Fruit fly (Drosophila melanogaster) whole organism, embryonic: ENCODE data around the gene CG4382.

Experiments used
- Ada2b ChIP-seq: fragments of 200-800 bp; sonication (Bioruptor generic); IDR thresholded peaks from 2 replicates; pipeline ENCODE4 v1.3.6; 2022; ENCODE audit warnings: missing biosample characterization, missing genetic modification characterization
- Asciz ChIP-seq: fragments of 200-800 bp; sonication (Bioruptor generic); optimal IDR thresholded peaks from 2 replicates; lab custom pipeline; 2017; ENCODE audit warnings: missing biosample characterization, mild to moderate bottlenecking, missing genetic modification characterization, missing genetic modification reagents
- BtbVII ChIP-seq: fragments of 200-800 bp; sonication (Bioruptor generic); optimal IDR thresholded peaks from 3 replicates; lab custom pipeline; 2017; ENCODE audit warnings: missing biosample characterization, mild to moderate bottlenecking, missing genetic modification characterization
- CG10462 ChIP-seq: fragments of 200-800 bp; sonication (Bioruptor generic); optimal IDR thresholded peaks from 2 replicates; lab custom pipeline; 2016; ENCODE audit warnings: missing biosample characterization, missing genetic modification characterization
- CG11456 ChIP-seq: fragments of 200-800 bp; sonication (Bioruptor generic); IDR thresholded peaks from 3 replicates; pipeline ENCODE4 v1.3.6; 2022; ENCODE audit warnings: missing biosample characterization, missing genetic modification characterization
- CG12236 ChIP-seq: fragments of 200-800 bp; sonication (Bioruptor generic); optimal IDR thresholded peaks from 2 replicates; lab custom pipeline; 2016; ENCODE audit warnings: missing biosample characterization, missing genetic modification characterization
- CG12659 ChIP-seq: fragments of 200-800 bp; sonication (Bioruptor generic); optimal IDR thresholded peaks from 3 replicates; lab custom pipeline; 2017; ENCODE audit warnings: mild to moderate bottlenecking, missing biosample characterization, missing genetic modification reagents, missing genetic modification characterization
- CG12744 ChIP-seq: fragments of 200-800 bp; sonication (Bioruptor generic); optimal IDR thresholded peaks from 2 replicates; lab custom pipeline; 2016; ENCODE audit warnings: missing biosample characterization, missing genetic modification characterization
- CG12942 ChIP-seq: fragments of 200-800 bp; sonication (Bioruptor generic); optimal IDR thresholded peaks from 3 replicates; lab custom pipeline; 2016; ENCODE audit warnings: missing biosample characterization, missing genetic modification characterization
- CG15073 ChIP-seq: fragments of 200-800 bp; sonication (Bioruptor generic); optimal IDR thresholded peaks from 2 replicates; lab custom pipeline; 2016; ENCODE audit warnings: missing biosample characterization, missing genetic modification characterization
- CG15514 ChIP-seq: fragments of 200-800 bp; sonication (Bioruptor generic); optimal IDR thresholded peaks from 3 replicates; lab custom pipeline; 2017; ENCODE audit warnings: missing biosample characterization, missing genetic modification characterization, mild to moderate bottlenecking, moderate library complexity, missing genetic modification reagents
- CG15696 ChIP-seq: fragments of 200-800 bp; sonication (Bioruptor generic); optimal IDR thresholded peaks from 2 replicates; lab custom pipeline; 2019; ENCODE audit warnings: missing biosample characterization, mild to moderate bottlenecking, missing genetic modification characterization, moderate library complexity
- CG2116 ChIP-seq: fragments of 200-800 bp; sonication (Bioruptor generic); optimal IDR thresholded peaks from 3 replicates; lab custom pipeline; 2018; ENCODE audit warnings: missing biosample characterization, mild to moderate bottlenecking, missing genetic modification characterization
- CG3726 ChIP-seq: fragments of 200-800 bp; sonication (Bioruptor generic); IDR thresholded peaks from 3 replicates; pipeline ENCODE4, ENCODE4 v1.3.6; 2022; ENCODE audit warnings: missing biosample characterization, missing genetic modification characterization
- CG3847 ChIP-seq: fragments of 200-800 bp; sonication (Bioruptor generic); IDR thresholded peaks from 2 replicates; pipeline ENCODE4 v1.3.6; 2022; ENCODE audit warnings: missing biosample characterization, missing genetic modification characterization
- CG7928 ChIP-seq: fragments of 200-800 bp; sonication (Bioruptor generic); optimal IDR thresholded peaks from 2 replicates; lab custom pipeline; 2017; ENCODE audit warnings: missing biosample characterization, mild to moderate bottlenecking, missing genetic modification characterization
- CG8290 ChIP-seq, 3 experiments: fragments of 200-800 bp; sonication (Bioruptor generic); optimal IDR thresholded peaks; 2 replicates each; lab custom pipeline; 2016 to 2019; ENCODE audit warnings: missing biosample characterization in 3 of 3, missing genetic modification characterization in 3 of 3, mild to moderate bottlenecking in 2 of 3, moderate library complexity in 1 of 3
- CG9609 ChIP-seq: fragments of 200-800 bp; sonication (Bioruptor generic); optimal IDR thresholded peaks from 3 replicates; lab custom pipeline; 2016; ENCODE audit warnings: missing biosample characterization, missing genetic modification characterization
- CkIIα-i1 ChIP-seq: fragments of 200-800 bp; sonication (Bioruptor generic); IDR thresholded peaks from 2 replicates; pipeline ENCODE4 v1.3.6; 2022; ENCODE audit warnings: missing biosample characterization, missing genetic modification characterization
- Dip3 ChIP-seq: fragments of 200-800 bp; sonication (Bioruptor generic); optimal IDR thresholded peaks from 3 replicates; lab custom pipeline; 2016; ENCODE audit warnings: missing biosample characterization, missing genetic modification characterization
- Dll ChIP-seq: fragments of 200-800 bp; sonication (Bioruptor generic); IDR thresholded peaks from 4 replicates; pipeline ENCODE4 v1.3.6; 2022; ENCODE audit warnings: missing biosample characterization, missing genetic modification characterization; ENCODE audit not compliant: partially characterized antibody
- MBD-R2 ChIP-seq: fragments of 200-800 bp; sonication (Bioruptor generic); IDR thresholded peaks from 2 replicates; pipeline ENCODE4 v1.3.6; 2022; ENCODE audit warnings: missing biosample characterization, missing genetic modification characterization
- Myb ChIP-seq: fragments of 200-800 bp; sonication (Bioruptor generic); optimal IDR thresholded peaks from 2 replicates; lab custom pipeline; 2016; ENCODE audit warnings: missing biosample characterization, missing genetic modification characterization
- NC2β ChIP-seq: fragments of 200-800 bp; sonication (Bioruptor generic); optimal IDR thresholded peaks from 2 replicates; lab custom pipeline; 2016; ENCODE audit warnings: missing biosample characterization, missing genetic modification characterization
- Stat92E ChIP-seq, 3 experiments: fragments of >200 bp in 2 of 3; fragments of 200-800 bp in 1 of 3; sonication (Bioruptor generic) in 1 of 3; optimal IDR thresholded peaks; 2 replicates each; lab custom pipeline; 2017 to 2019; ENCODE audit warnings: missing biosample characterization in 3 of 3, missing genetic modification characterization in 3 of 3, mild to moderate bottlenecking in 1 of 3, moderate library complexity in 1 of 3
- ash1 ChIP-seq: fragments of 200-800 bp; sonication (Bioruptor generic); optimal IDR thresholded peaks from 2 replicates; lab custom pipeline; 2018; ENCODE audit warnings: missing biosample characterization, mild to moderate bottlenecking, missing genetic modification characterization
- ci ChIP-seq: fragments of 200-800 bp; sonication (Bioruptor generic); IDR thresholded peaks from 3 replicates; pipeline ENCODE4 v1.3.6; 2022; ENCODE audit warnings: missing biosample characterization, missing genetic modification characterization
- croc ChIP-seq: fragments of 200-800 bp; sonication (Bioruptor generic); conservative IDR thresholded peaks from 3 replicates; pipeline ENCODE4 v1.3.6; 2022; ENCODE audit warnings: missing biosample characterization, missing genetic modification characterization
- disco-r ChIP-seq: fragments of 200-800 bp; sonication (Bioruptor generic); optimal IDR thresholded peaks from 2 replicates; lab custom pipeline; 2016; ENCODE audit warnings: missing biosample characterization, missing genetic modification characterization
- fd96Cb ChIP-seq: fragments of 200-800 bp; sonication (Bioruptor generic); optimal IDR thresholded peaks from 2 replicates; lab custom pipeline; 2018; ENCODE audit warnings: missing biosample characterization, mild to moderate bottlenecking, missing genetic modification characterization, moderate library complexity
- fu2 ChIP-seq: fragments of 200-800 bp; sonication (Bioruptor generic); optimal IDR thresholded peaks from 2 replicates; lab custom pipeline; 2016; ENCODE audit warnings: missing biosample characterization, missing genetic modification characterization
- gce ChIP-seq: fragments of 200-800 bp; sonication (Bioruptor generic); IDR thresholded peaks from 3 replicates; pipeline ENCODE4 v1.3.6; 2022; ENCODE audit warnings: missing biosample characterization, missing genetic modification characterization
- gsb-n ChIP-seq: fragments of 200-800 bp; sonication (Bioruptor generic); optimal IDR thresholded peaks from 3 replicates; lab custom pipeline; 2018; ENCODE audit warnings: missing biosample characterization, mild to moderate bottlenecking, missing genetic modification characterization
- h ChIP-seq: fragments of >200 bp; optimal IDR thresholded peaks from 2 replicates; lab custom pipeline; 2017
- hth ChIP-seq: fragments of >200 bp; optimal IDR thresholded peaks from 2 replicates; lab custom pipeline; 2017; ENCODE audit warnings: inconsistent platforms
- lola ChIP-seq, 3 experiments: fragments of >200 bp in 2 of 3; fragments of 200-800 bp in 1 of 3; sonication (Bioruptor generic) in 1 of 3; optimal IDR thresholded peaks; 2 replicates each; lab custom pipeline; 2017 to 2019; ENCODE audit warnings: missing biosample characterization in 3 of 3, missing genetic modification characterization in 3 of 3, mild to moderate bottlenecking in 1 of 3, moderate library complexity in 1 of 3
- lov ChIP-seq, 2 experiments: fragments of 200-800 bp in 1 of 2; fragments of >200 bp in 1 of 2; sonication (Bioruptor generic) in 1 of 2; IDR thresholded peaks in 1 of 2; optimal IDR thresholded peaks in 1 of 2; 2 replicates in 1 of 2; 3 replicates in 1 of 2; pipeline versions ENCODE4 v1.3.6 to Lab custom; 2017 to 2022; ENCODE audit warnings: missing biosample characterization in 1 of 2, missing genetic modification characterization in 1 of 2
- nerfin-2 ChIP-seq: fragments of 200-800 bp; sonication (Bioruptor generic); IDR thresholded peaks from 2 replicates; pipeline ENCODE4 v1.3.6; 2022; ENCODE audit warnings: missing biosample characterization, missing genetic modification characterization; ENCODE audit not compliant: partially characterized antibody
- peb ChIP-seq: fragments of 200-800 bp; sonication (Bioruptor generic); IDR thresholded peaks from 2 replicates; pipeline ENCODE4 v1.3.6; 2022; ENCODE audit warnings: missing biosample characterization, missing genetic modification characterization
- pita ChIP-seq: fragments of 200-800 bp; sonication (Bioruptor generic); optimal IDR thresholded peaks from 2 replicates; lab custom pipeline; 2017; ENCODE audit warnings: missing biosample characterization, mild to moderate bottlenecking, missing genetic modification characterization
- sens ChIP-seq: fragments of 200-800 bp; sonication (Bioruptor generic); peaks from one replicate; lab custom pipeline; 2016; ENCODE audit warnings: missing biosample characterization, missing genetic modification characterization
- ssp ChIP-seq: fragments of 200-800 bp; sonication (Bioruptor generic); IDR thresholded peaks from 2 replicates; pipeline ENCODE4 v1.3.6; 2022; ENCODE audit warnings: missing biosample characterization, missing genetic modification characterization
- tgo ChIP-seq: fragments of 200-800 bp; sonication (Bioruptor generic); IDR thresholded peaks from 3 replicates; pipeline ENCODE4 v1.3.6; 2022; ENCODE audit warnings: missing biosample characterization, missing genetic modification characterization
- trh ChIP-seq: fragments of 200-800 bp; sonication (Bioruptor generic); optimal IDR thresholded peaks from 2 replicates; lab custom pipeline; 2016; ENCODE audit warnings: missing biosample characterization, missing genetic modification characterization
- vnd ChIP-seq: fragments of 200-800 bp; sonication (Bioruptor generic); IDR thresholded peaks from 3 replicates; pipeline ENCODE4 v1.3.6; 2022; ENCODE audit warnings: missing biosample characterization, missing genetic modification characterization; ENCODE audit not compliant: partially characterized antibody
- wek ChIP-seq: fragments of 200-800 bp; sonication (Bioruptor generic); optimal IDR thresholded peaks from 3 replicates; lab custom pipeline; 2018; ENCODE audit warnings: missing biosample characterization, mild to moderate bottlenecking, missing genetic modification characterization, moderate library complexity
- zen ChIP-seq: fragments of 200-800 bp; sonication (Bioruptor generic); optimal IDR thresholded peaks from 3 replicates; lab custom pipeline; 2018; ENCODE audit warnings: missing biosample characterization, mild to moderate bottlenecking, missing genetic modification characterization, moderate library complexity

Gene CG4382

DNA sequence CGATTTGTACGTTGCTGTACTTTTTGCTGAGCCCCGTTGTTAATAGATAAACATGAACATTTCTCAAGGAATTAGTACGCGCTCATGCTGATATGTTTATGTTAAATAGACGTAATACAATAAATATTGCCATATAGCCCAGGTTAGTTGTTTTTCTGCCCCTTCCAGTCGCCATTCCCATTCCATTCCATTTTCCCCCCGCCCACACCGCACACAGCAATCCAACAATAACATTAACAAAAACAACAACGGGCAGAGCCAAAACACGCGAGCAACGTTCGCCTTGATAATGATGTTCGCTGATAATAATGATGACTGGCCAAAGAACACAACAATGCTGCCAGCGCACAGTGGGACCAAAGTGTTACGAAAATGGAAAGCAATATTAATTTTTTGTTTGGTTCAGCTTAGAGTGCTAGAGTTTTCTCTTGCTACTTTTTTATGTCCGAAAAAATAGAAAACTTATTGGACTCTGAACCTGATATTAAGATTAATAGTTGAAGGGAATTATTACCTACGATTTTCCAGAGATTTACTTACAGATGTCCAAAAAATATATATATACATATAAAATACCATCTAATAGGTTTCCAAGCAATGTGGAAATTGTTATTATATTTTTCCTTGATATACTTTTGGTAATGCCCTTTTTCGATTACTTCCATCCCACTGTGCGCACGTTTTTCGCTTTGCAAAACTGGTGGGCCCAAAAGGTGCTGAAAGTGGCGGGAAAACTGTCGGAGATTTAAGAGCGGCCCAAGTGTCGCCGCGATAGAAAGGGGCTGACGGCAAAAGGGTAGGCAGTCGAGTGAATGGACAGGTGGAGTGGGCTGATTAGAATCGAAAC lies 30.9 kb downstream of the CG4382 start (continued):
- TF ChIP-seq CG11456 (GFP tag; lab: Robert Waterston, UW), result peak; percentile 84
- TF ChIP-seq CG12659 (GFP tag; lab: Kevin White, UChicago), result peak; percentile 98
- peak; percentile 96 for TF ChIP-seq Asciz (GFP tag; lab: Kevin White, UChicago)
- TF ChIP-seq trh, result peak; percentile 87
- TF ChIP-seq CG7928 (GFP tag; lab: Kevin White, UChicago), result peak; percentile 77
- peak; percentile 96 for TF ChIP-seq sens (GFP tag; lab: Kevin White, UChicago)
- TF ChIP-seq Dip3 (GFP tag; lab: Kevin White, UChicago), result peak; percentile 85
- no peak for TF ChIP-seq h
- TF ChIP-seq tgo (GFP tag; lab: Robert Waterston, UW), result peak; percentile 92
- TF ChIP-seq nerfin-2, result no peak
- peak; percentile 96 for TF ChIP-seq zen (tag; lab: Kevin White, UChicago)
- TF ChIP-seq ash1 (GFP tag; lab: Kevin White, UChicago), result no peak
- TF ChIP-seq hth (lab: Kevin White, UChicago), result no peak
- TF ChIP-seq ssp (GFP tag; lab: Robert Waterston, UW), result peak; percentile 82
- peak; percentile 90 for TF ChIP-seq CG15514 (GFP tag; lab: Kevin White, UChicago)
- TF ChIP-seq peb (GFP tag; lab: Robert Waterston, UW), result peak; percentile 78
- peak; percentile 87 for TF ChIP-seq croc
- TF ChIP-seq MBD-R2, result peak; percentile 67
- TF ChIP-seq CG8290 (GFP tag; optimal IDR thresholded peaks at IDR 0.05; lab: Kevin White, UChicago), result peak; percentile 92
- peak; percentile 59 to 76 for TF ChIP-seq CG8290 (tag; optimal IDR thresholded peaks at IDR 0.05; lab: Kevin White, UChicago)
- TF ChIP-seq CG15696, result peak; percentile 92
- peak; percentile 48; the same call in 1 of the 2 replicates for TF ChIP-seq CkIIα-i1 (GFP tag; lab: Robert Waterston, UW)
- TF ChIP-seq lov (optimal IDR thresholded peaks at IDR 0.05; lab: Kevin White, UChicago), result no peak
- TF ChIP-seq lov (GFP tag; IDR thresholded peaks at IDR 0.05; lab: Robert Waterston, UW), result 0 out of 3 replicates have a peak, but pooled peaks have one; percentile 45
- peak; percentile 78 for TF ChIP-seq disco-r (GFP tag; lab: Kevin White, UChicago)
- peak; percentile 96 for TF ChIP-seq fd96Cb (tag; lab: Kevin White, UChicago)
- TF ChIP-seq CG15073 (GFP tag; lab: Kevin White, UChicago), result peak; percentile 62
- TF ChIP-seq NC2β (GFP tag; lab: Kevin White, UChicago), result peak; percentile 52
- TF ChIP-seq CG9609 (GFP tag; lab: Kevin White, UChicago), result peak; percentile 72
- TF ChIP-seq gsb-n (tag; lab: Kevin White, UChicago), result peak; percentile 89
- TF ChIP-seq Myb (GFP tag; lab: Kevin White, UChicago), result peak; percentile 46
- TF ChIP-seq fu2 (GFP tag; lab: Kevin White, UChicago), result peak; percentile 64
- peak; percentile 98 for TF ChIP-seq BtbVII (GFP tag; lab: Kevin White, UChicago)
- TF ChIP-seq CG12236 (GFP tag; lab: Kevin White, UChicago), result peak; percentile 37
- peak; percentile 66 for TF ChIP-seq wek
- TF ChIP-seq gce, result peak; percentile 64; the same call in 2 of the 3 replicates
- 0 out of 4 replicates have a peak, but pooled peaks have one; percentile 45 for TF ChIP-seq Dll (GFP tag; lab: Robert Waterston, UW)
- peak; percentile 87 for TF ChIP-seq Ada2b
- peak; percentile 88 for TF ChIP-seq CG3847 (GFP tag; lab: Robert Waterston, UW)
- peak; percentile 87 for TF ChIP-seq CG3726
- TF ChIP-seq CG10462 (GFP tag; lab: Kevin White, UChicago), result peak; percentile 94
- TF ChIP-seq vnd, result peak; percentile 37; the same call in 1 of the 3 replicates
- peak; percentile 91 for TF ChIP-seq CG12942
- peak in 1 of 3 experiments; percentile 84 for TF ChIP-seq Stat92E (GFP tag; optimal IDR thresholded peaks at IDR 0.05; lab: Kevin White, UChicago)
- TF ChIP-seq CG2116 (GFP tag; lab: Kevin White, UChicago), result peak; percentile 81
- peak; percentile 80 for TF ChIP-seq CG12744 (GFP tag; lab: Kevin White, UChicago)
- TF ChIP-seq lola (GFP tag; optimal IDR thresholded peaks at IDR 0.05; lab: Kevin White, UChicago), result peak in 1 of 3 experiments; percentile 95
- peak; percentile 81 for TF ChIP-seq ci (GFP tag; lab: Robert Waterston, UW)
- no peak for TF ChIP-seq pita
